Worm (Caenorhabditis elegans) whole organism, L4/young adult: Measurements from ENCODE around the gene dhs-19.

Experiments used
- W03F9.2 ChIP-seq: fragments of 150-350 bp; optimal IDR thresholded peaks from 2 replicates; lab custom pipeline; 2014; ENCODE audit warnings: missing biosample characterization, missing genetic modification characterization
- him-1 ChIP-seq: sonication (generic microtip); optimal IDR thresholded peaks from 2 replicates; lab custom pipeline; 2016; ENCODE audit warnings: missing genotype, missing genetic modification reagents, missing genetic modification characterization, missing compliant biosample characterization

- TF ChIP-seq W03F9.2 (tag; lab: Kevin White, UChicago) (no peak), him-1 (tag; lab: Kevin White, UChicago) (no peak)
These were observed 27.5 kb upstream of the dhs-19 start, which contains the start of gene C55A6.4 for ce11 chrV:11517789-11518188.
